Fruit fly (Drosophila melanogaster): ENCODE results near the gene CG14441.

Gene CG14441

dm6 chrX:6698248-6698812 lies 978 bp upstream of the CG14441 start, which contains the start of gene CG14440 (continued):
- TF ChIP-seq twi (tag; optimal IDR thresholded peaks at IDR 0.05) (no peak), stwl (tag; optimal IDR thresholded peaks at IDR 0.05) (peak; percentile 28), psq (GFP tag; optimal IDR thresholded peaks at IDR 0.05) (no peak), CG2712 (tag; optimal IDR thresholded peaks at IDR 0.05) (no peak), cato (GFP tag; optimal IDR thresholded peaks at IDR 0.05; ENCODE audit: borderline replicate concordance) (no peak), pan (optimal IDR thresholded peaks at IDR 0.05) (no peak), pan (GFP tag; optimal IDR thresholded peaks at IDR 0.05 in 1 of 2, IDR thresholded peaks at IDR 0.05 in 1 of 2) (no peak), CG17912 (GFP tag; optimal IDR thresholded peaks at IDR 0.05) (no peak), z (GFP tag; IDR thresholded peaks at IDR 0.05) (no peak), CG13775 (GFP tag; optimal IDR thresholded peaks at IDR 0.05) (no peak), CG30431 (GFP tag; optimal IDR thresholded peaks at IDR 0.05) (no peak), ind (GFP tag; optimal IDR thresholded peaks at IDR 0.05) (no peak), wek (GFP tag; optimal IDR thresholded peaks at IDR 0.05) (peak; percentile 15), CG1024 (GFP tag; IDR thresholded peaks at IDR 0.05) (no peak), CG13296 (GFP tag; optimal IDR thresholded peaks at IDR 0.05) (peak; percentile 48), D (optimal IDR thresholded peaks at IDR 0.05) (no peak), D (GFP tag; optimal IDR thresholded peaks at IDR 0.05) (no peak), nerfin-2 (GFP tag; IDR thresholded peaks at IDR 0.05; ENCODE audit: partially characterized antibody) (no peak), CG1792 (GFP tag; optimal IDR thresholded peaks at IDR 0.05) (no peak), CG12769 (tag; optimal IDR thresholded peaks at IDR 0.05) (no peak), schlank (tag; optimal IDR thresholded peaks at IDR 0.05) (no peak), ash1 (GFP tag; optimal IDR thresholded peaks at IDR 0.05) (no peak), CG18476 (GFP tag; optimal IDR thresholded peaks at IDR 0.05) (no peak), B-H1 (GFP tag; IDR thresholded peaks at IDR 0.05) (no peak), eve (GFP tag; optimal IDR thresholded peaks at IDR 0.05) (no peak), Xrp1 (GFP tag; IDR thresholded peaks at IDR 0.05) (0 out of 2 replicates have a peak, but pooled peaks have one; percentile 7), gt (GFP tag; IDR thresholded peaks at IDR 0.05) (no peak), Doc2 (GFP tag; IDR thresholded peaks at IDR 0.05) (no peak), CTCF (GFP tag; optimal IDR thresholded peaks at IDR 0.05) (peak; percentile 81), CG4404 (GFP tag; IDR thresholded peaks at IDR 0.05) (no peak), CG2116 (GFP tag; optimal IDR thresholded peaks at IDR 0.05) (peak; percentile 24), Optix (GFP tag; IDR thresholded peaks at IDR 0.05) (no peak), rib (GFP tag; IDR thresholded peaks at IDR 0.05) (no peak), abd-A (tag; optimal IDR thresholded peaks at IDR 0.05) (peak; percentile 36), disco-r (GFP tag; optimal IDR thresholded peaks at IDR 0.05) (no peak), CG12744 (GFP tag; optimal IDR thresholded peaks at IDR 0.05) (no peak), Ets97D (GFP tag; optimal IDR thresholded peaks at IDR 0.05) (peak; percentile 4), fu2 (GFP tag; optimal IDR thresholded peaks at IDR 0.05) (no peak), sc (optimal IDR thresholded peaks at IDR 0.05) (no peak), sc (GFP tag; optimal IDR thresholded peaks at IDR 0.05) (no peak), Sry-δ (GFP tag; optimal IDR thresholded peaks at IDR 0.05) (no peak), CG12071 (GFP tag; optimal IDR thresholded peaks at IDR 0.05) (no peak), bab2 (GFP tag; optimal IDR thresholded peaks at IDR 0.05) (no peak), chif (GFP tag; optimal IDR thresholded peaks at IDR 0.05) (no peak), CG8765 (GFP tag; IDR thresholded peaks at IDR 0.05) (no peak), ewg (GFP tag; optimal IDR thresholded peaks at IDR 0.05) (no peak), CG9215 (GFP tag; IDR thresholded peaks at IDR 0.05) (no peak), run (tag; optimal IDR thresholded peaks at IDR 0.05) (no peak), PHDP (tag; optimal IDR thresholded peaks at IDR 0.05) (no peak), br (optimal IDR thresholded peaks at IDR 0.05) (no peak), bigmax (GFP tag; optimal IDR thresholded peaks at IDR 0.05) (no peak), CG1647 (GFP tag; optimal IDR thresholded peaks at IDR 0.05) (no peak), Elba2 (GFP tag; optimal IDR thresholded peaks at IDR 0.05) (no peak), CG17385 (GFP tag; optimal IDR thresholded peaks at IDR 0.05) (no peak)

Measured in whole organism, embryonic.